Worm (Caenorhabditis elegans) whole organism, mixed stage, embryonic: ENCODE data around the gene exh-1.

Source experiments
- M03D4.4 ChIP-seq: sonication (generic microtip); optimal IDR thresholded peaks from 2 replicates; lab custom pipeline; 2017; ENCODE audit warnings: mild to moderate bottlenecking, missing genetic modification characterization, missing compliant biosample characterization
- bed-3 ChIP-seq: fragments of 200-800 bp; sonication (Bioruptor generic); optimal IDR thresholded peaks from 3 replicates; lab custom pipeline; 2018; ENCODE audit warnings: mild to moderate bottlenecking, missing genetic modification characterization, moderate library complexity, missing compliant biosample characterization
- blmp-1 ChIP-seq: fragments of 150-350 bp; optimal IDR thresholded peaks from 2 replicates; lab custom pipeline; 2014; ENCODE audit warnings: missing biosample characterization, missing genetic modification characterization
- ceh-39 ChIP-seq: fragments of 150-350 bp; optimal IDR thresholded peaks from 2 replicates; lab custom pipeline; 2014; ENCODE audit warnings: missing biosample characterization, missing genetic modification characterization
- ceh-43 ChIP-seq: fragments of 200-800 bp; sonication (Bioruptor generic); optimal IDR thresholded peaks from 2 replicates; lab custom pipeline; 2018; ENCODE audit warnings: mild to moderate bottlenecking, missing genetic modification characterization, moderate library complexity, missing compliant biosample characterization
- ceh-83 ChIP-seq: fragments of 200-800 bp; sonication (Bioruptor generic); optimal IDR thresholded peaks from 2 replicates; lab custom pipeline; 2018; ENCODE audit warnings: mild to moderate bottlenecking, missing genetic modification characterization, missing compliant biosample characterization
- ces-1 ChIP-seq: fragments of 150-350 bp; optimal IDR thresholded peaks from 2 replicates; lab custom pipeline; 2014; ENCODE audit warnings: missing biosample characterization, missing genetic modification reagents, missing genetic modification characterization
- cnd-1 ChIP-seq: fragments of 200-800 bp; sonication (Bioruptor generic); optimal IDR thresholded peaks from 2 replicates; lab custom pipeline; 2018; ENCODE audit warnings: mild to moderate bottlenecking, missing genetic modification characterization, missing compliant biosample characterization
- drap-1 ChIP-seq: fragments of 200-800 bp; sonication (Bioruptor generic); optimal IDR thresholded peaks from 3 replicates; lab custom pipeline; 2018; ENCODE audit warnings: mild to moderate bottlenecking, missing genetic modification characterization, missing compliant biosample characterization
- elt-1 ChIP-seq: sonication (generic microtip); optimal IDR thresholded peaks from 2 replicates; lab custom pipeline; 2017; ENCODE audit warnings: missing genetic modification characterization, mild to moderate bottlenecking, missing compliant biosample characterization, antibody characterized with exemption, moderate library complexity, borderline replicate concordance; ENCODE audit not compliant: insufficient read depth
- flh-1 ChIP-seq: fragments of 200-800 bp; sonication (Bioruptor generic); optimal IDR thresholded peaks from 2 replicates; lab custom pipeline; 2018; ENCODE audit warnings: mild to moderate bottlenecking, missing genetic modification characterization, moderate library complexity, missing compliant biosample characterization
- ham-2 ChIP-seq: fragments of 200-800 bp; sonication (Bioruptor generic); optimal IDR thresholded peaks from 2 replicates; lab custom pipeline; 2018; ENCODE audit warnings: mild to moderate bottlenecking, missing genetic modification characterization, missing compliant biosample characterization
- hlh-1 ChIP-seq: fragments of 150-350 bp; optimal IDR thresholded peaks from 2 replicates; lab custom pipeline; 2014; ENCODE audit warnings: missing biosample characterization, missing genetic modification reagents, missing genetic modification characterization
- lin-13 ChIP-seq: fragments of 150-350 bp; optimal IDR thresholded peaks from 2 replicates; lab custom pipeline; 2014; ENCODE audit warnings: missing biosample characterization, missing genetic modification characterization
- lin-32 ChIP-seq: fragments of 200-800 bp; sonication (Bioruptor generic); optimal IDR thresholded peaks from 2 replicates; lab custom pipeline; 2018; ENCODE audit warnings: mild to moderate bottlenecking, missing genetic modification characterization, missing compliant biosample characterization
- lsy-2 ChIP-seq: fragments of 150-350 bp; optimal IDR thresholded peaks from 2 replicates; lab custom pipeline; 2014; ENCODE audit warnings: missing biosample characterization, missing genetic modification characterization
- mep-1 ChIP-seq: fragments of 150-350 bp; optimal IDR thresholded peaks from 2 replicates; lab custom pipeline; 2017; ENCODE audit warnings: missing biosample characterization, missing genetic modification reagents, missing genetic modification characterization, inconsistent platforms
- mls-2 ChIP-seq: sonication (generic microtip); optimal IDR thresholded peaks from 2 replicates; lab custom pipeline; 2016; ENCODE audit warnings: mild to moderate bottlenecking, missing genetic modification characterization, moderate library complexity, missing compliant biosample characterization
- nhr-12 ChIP-seq: fragments of 150-350 bp; optimal IDR thresholded peaks from 2 replicates; lab custom pipeline; 2014; ENCODE audit warnings: missing biosample characterization, missing genetic modification characterization
- nhr-2 ChIP-seq: fragments of 150-350 bp; optimal IDR thresholded peaks from 2 replicates; lab custom pipeline; 2014; ENCODE audit warnings: missing biosample characterization, missing genetic modification characterization
- nhr-237 ChIP-seq: fragments of 150-350 bp; optimal IDR thresholded peaks from 2 replicates; lab custom pipeline; 2014; ENCODE audit warnings: missing biosample characterization, missing genetic modification characterization
- nhr-28 ChIP-seq: fragments of 150-350 bp; optimal IDR thresholded peaks from 2 replicates; lab custom pipeline; 2014; ENCODE audit warnings: missing biosample characterization, missing genetic modification characterization
- nhr-76 ChIP-seq: sonication (generic microtip); optimal IDR thresholded peaks from 2 replicates; lab custom pipeline; 2017; ENCODE audit warnings: missing biosample characterization, missing genetic modification characterization
- pha-4 ChIP-seq: fragments of 150-350 bp; optimal IDR thresholded peaks from 2 replicates; lab custom pipeline; 2018; ENCODE audit warnings: missing biosample characterization, missing genetic modification reagents, missing genetic modification characterization
- sem-2 ChIP-seq: fragments of 200-800 bp; sonication (Bioruptor generic); optimal IDR thresholded peaks from 2 replicates; lab custom pipeline; 2018; ENCODE audit warnings: mild to moderate bottlenecking, missing genetic modification characterization, missing compliant biosample characterization
- snpc-4 ChIP-seq: fragments of 150-350 bp; optimal IDR thresholded peaks from 2 replicates; lab custom pipeline; 2014; ENCODE audit warnings: missing biosample characterization, missing genetic modification characterization
- sptf-1 ChIP-seq: sonication (generic microtip); optimal IDR thresholded peaks from 2 replicates; lab custom pipeline; 2017; ENCODE audit warnings: mild to moderate bottlenecking, missing genetic modification characterization, moderate library complexity, missing compliant biosample characterization
- tbx-8 ChIP-seq: fragments of 200-800 bp; sonication (Bioruptor generic); optimal IDR thresholded peaks from 2 replicates; lab custom pipeline; 2018; ENCODE audit warnings: mild to moderate bottlenecking, missing genetic modification characterization, moderate library complexity, missing compliant biosample characterization
- unc-120 ChIP-seq: sonication (generic microtip); optimal IDR thresholded peaks from 2 replicates; lab custom pipeline; 2017; ENCODE audit warnings: missing genetic modification characterization, missing compliant biosample characterization; ENCODE audit not compliant: poor library complexity, severe bottlenecking
- unc-39 ChIP-seq: fragments of 150-350 bp; optimal IDR thresholded peaks from 2 replicates; lab custom pipeline; 2014; ENCODE audit warnings: missing biosample characterization, missing genetic modification characterization
- unc-62 ChIP-seq: fragments of 150-350 bp; optimal IDR thresholded peaks from 2 replicates; lab custom pipeline; 2014; ENCODE audit warnings: missing biosample characterization, missing genetic modification reagents, missing genetic modification characterization
- zip-8 ChIP-seq: fragments of 150-350 bp; optimal IDR thresholded peaks from 2 replicates; lab custom pipeline; 2014; ENCODE audit warnings: missing biosample characterization, missing genetic modification characterization
- ztf-11 ChIP-seq: fragments of 150-350 bp; optimal IDR thresholded peaks from 2 replicates; lab custom pipeline; 2014; ENCODE audit warnings: missing biosample characterization, missing genetic modification characterization

exh-1 gene

ce11 chrV:3156786-3157185 is at the start of gene exh-1:
Gene exh-1, plus strand, starts transcription at chrV:3157086.
- TF ChIP-seq lsy-2 (tag; lab: Kevin White, UChicago), result no peak
- no peak for TF ChIP-seq nhr-12 (tag; lab: Kevin White, UChicago)
- no peak for TF ChIP-seq lin-32 (GFP tag; lab: Kevin White, UChicago)
- no peak for TF ChIP-seq flh-1 (GFP tag; lab: Kevin White, UChicago)
- no peak for TF ChIP-seq hlh-1
- TF ChIP-seq ceh-39 (tag; lab: Kevin White, UChicago), result no peak
- TF ChIP-seq ces-1, result no peak
- TF ChIP-seq unc-62 (GFP tag; lab: Kevin White, UChicago), result no peak
- TF ChIP-seq ceh-83, result no peak
- no peak for TF ChIP-seq ham-2
- TF ChIP-seq mep-1 (tag; lab: Kevin White, UChicago), result no peak
- no peak for TF ChIP-seq mls-2 (tag; lab: Kevin White, UChicago)
- no peak for TF ChIP-seq ceh-43 (GFP tag; lab: Kevin White, UChicago)

DNA sequence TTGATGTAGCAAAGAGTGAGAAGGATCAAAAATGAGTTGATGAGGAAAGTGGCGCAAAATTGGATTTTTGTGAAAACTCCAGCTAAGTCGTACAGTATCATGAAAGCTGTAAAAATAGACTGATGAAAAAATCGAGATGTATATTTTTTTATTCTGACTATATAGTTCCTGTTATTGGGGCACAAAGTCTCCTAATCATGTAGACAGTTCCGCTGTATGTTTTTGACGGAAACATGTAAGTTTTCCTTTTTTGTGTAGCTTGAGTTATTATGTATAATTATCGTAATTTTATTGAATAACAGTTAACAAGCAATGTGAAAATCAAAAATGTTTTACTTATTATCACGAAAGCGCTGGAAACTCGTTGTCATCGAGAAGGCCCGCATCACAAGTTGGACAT is 49.4 kb upstream of the exh-1 start, which contains the start of gene str-68:
TSS of gene str-68 (minus strand) at position 101 of the 400 bp plus-strand sequence.
- no peak for TF ChIP-seq ztf-11
- TF ChIP-seq flh-1 (GFP tag; lab: Kevin White, UChicago), result no peak
- TF ChIP-seq hlh-1, result no peak
- TF ChIP-seq nhr-12 (tag; lab: Kevin White, UChicago), result no peak
- no peak for TF ChIP-seq blmp-1
- TF ChIP-seq ceh-83, result no peak
- no peak for TF ChIP-seq drap-1 (GFP tag; lab: Kevin White, UChicago)
- no peak for TF ChIP-seq ham-2
- TF ChIP-seq cnd-1 (tag; lab: Kevin White, UChicago), result no peak
- TF ChIP-seq nhr-28 (tag; lab: Kevin White, UChicago), result no peak
- TF ChIP-seq ceh-39 (tag; lab: Kevin White, UChicago), result no peak
- no peak for TF ChIP-seq sptf-1 (tag; lab: Kevin White, UChicago)
- no peak for TF ChIP-seq unc-39 (tag; lab: Kevin White, UChicago)
- TF ChIP-seq tbx-8 (GFP tag; lab: Kevin White, UChicago), result no peak
- no peak for TF ChIP-seq elt-1 (tag; lab: Kevin White, UChicago)
- TF ChIP-seq lsy-2 (tag; lab: Kevin White, UChicago), result no peak
- no peak for TF ChIP-seq mep-1 (tag; lab: Kevin White, UChicago)
- TF ChIP-seq zip-8 (tag; lab: Kevin White, UChicago), result no peak
- TF ChIP-seq lin-13, result no peak

DNA sequence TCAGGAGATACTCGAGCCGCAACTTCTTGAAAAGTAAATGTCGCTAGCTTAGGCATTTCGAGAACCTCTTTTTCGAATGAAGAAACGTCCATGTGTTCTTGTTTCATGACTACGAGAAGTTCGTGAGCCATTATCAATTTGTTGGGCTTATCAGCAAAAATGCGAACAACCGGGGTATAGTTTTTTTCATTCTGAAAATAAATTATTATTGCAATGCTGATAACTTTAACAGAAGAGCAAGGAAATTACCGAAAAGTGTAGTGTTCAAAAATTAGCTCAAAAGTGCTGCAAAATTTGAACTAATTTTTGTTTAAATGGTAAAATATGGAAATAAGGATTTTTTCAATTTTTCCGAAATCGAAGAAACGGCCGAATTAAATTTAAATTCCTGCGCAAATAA is 44.7 kb upstream of the exh-1 start:
- TF ChIP-seq nhr-76 (tag; lab: Kevin White, UChicago) (no peak), nhr-2 (tag; lab: Kevin White, UChicago) (no peak), snpc-4 (tag; lab: Kevin White, UChicago) (no peak), zip-8 (tag; lab: Kevin White, UChicago) (no peak), sem-2 (no peak), ceh-39 (tag; lab: Kevin White, UChicago) (no peak), unc-120 (tag; lab: Kevin White, UChicago) (no peak), lin-13 (no peak), blmp-1 (no peak), unc-62 (GFP tag; lab: Kevin White, UChicago) (no peak), flh-1 (GFP tag; lab: Kevin White, UChicago) (no peak), cnd-1 (tag; lab: Kevin White, UChicago) (no peak), tbx-8 (GFP tag; lab: Kevin White, UChicago) (no peak), ceh-43 (GFP tag; lab: Kevin White, UChicago) (no peak), unc-39 (tag; lab: Kevin White, UChicago) (no peak)

ce11 chrV:3113751-3114150 is 43.1 kb upstream of the exh-1 start, which contains the start of gene Y73C8C.8:
Gene Y73C8C.8, minus strand, starts transcription at chrV:3113851.
- TF ChIP-seq sem-2 (no peak), nhr-76 (tag; lab: Kevin White, UChicago) (no peak), tbx-8 (GFP tag; lab: Kevin White, UChicago) (no peak), pha-4 (tag; lab: Kevin White, UChicago) (no peak), lsy-2 (tag; lab: Kevin White, UChicago) (no peak), M03D4.4 (no peak), nhr-237 (tag; lab: Kevin White, UChicago) (no peak), sptf-1 (tag; lab: Kevin White, UChicago) (no peak), ceh-39 (tag; lab: Kevin White, UChicago) (no peak), lin-13 (no peak), nhr-28 (tag; lab: Kevin White, UChicago) (no peak), bed-3 (GFP tag; lab: Kevin White, UChicago) (no peak)
